Worm (Caenorhabditis elegans): ENCODE results near the gene mrt-2.
A peak's percentile ranks its signal among the peaks of the same experiment; 100 is the strongest.

mrt-2 gene

DNA sequence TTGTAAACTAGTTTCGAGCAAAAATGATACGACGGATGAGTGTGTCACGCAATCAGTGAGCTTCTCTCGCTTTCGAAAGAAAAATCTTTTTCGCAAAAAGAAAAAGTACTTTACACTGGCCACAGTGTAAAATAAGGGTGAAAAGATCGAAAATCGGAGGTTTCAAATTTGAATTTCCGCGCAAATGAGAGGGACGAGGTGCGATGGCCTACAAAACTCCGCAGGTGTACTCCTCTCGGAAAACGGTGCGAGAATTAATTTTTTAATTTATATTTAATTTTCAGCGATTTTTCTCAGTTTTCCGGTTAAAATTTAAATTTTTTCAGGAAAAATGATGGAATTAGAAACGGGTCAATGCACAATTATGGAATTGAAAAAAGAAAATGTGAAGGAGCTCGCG lies at the start of gene mrt-2:
Gene mrt-2, plus strand, starts transcription at position 49 of the 400 bp plus-strand sequence.
- TF ChIP-seq lin-40 (tag; optimal IDR thresholded peaks at IDR 0.05) (peak; percentile 78), unc-130 (GFP tag; optimal IDR thresholded peaks at IDR 0.05) (peak; percentile 73), ccch-3 (GFP tag; optimal IDR thresholded peaks at IDR 0.05) (no peak), ceh-100 (GFP tag; IDR thresholded peaks at IDR 0.05) (peak; percentile 57; the same call in 1 of the 2 replicates), Y67H2A.10 (GFP tag; conservative IDR thresholded peaks at IDR 0.05) (no peak; the same call in 1 of the 2 replicates), dpl-1 (GFP tag; optimal IDR thresholded peaks at IDR 0.05) (peak; percentile 55), F22D6.2 (tag; optimal IDR thresholded peaks at IDR 0.05) (peak; percentile 37), F39B2.1 (GFP tag; IDR thresholded peaks at IDR 0.05) (no peak), sea-2 (GFP tag; IDR thresholded peaks at IDR 0.05) (no peak), D2030.7 (GFP tag; IDR thresholded peaks at IDR 0.05) (peak; percentile 38), lin-35 (GFP tag; optimal IDR thresholded peaks at IDR 0.05) (peak in 2 of 3 experiments; percentile 35 to 86), madf-10 (tag; optimal IDR thresholded peaks at IDR 0.05) (peak; percentile 48), aptf-2 (GFP tag; conservative IDR thresholded peaks at IDR 0.05) (no peak), ZK185.1 (tag; optimal IDR thresholded peaks at IDR 0.05; ENCODE audit: poor library complexity, severe bottlenecking) (no peak), athp-1 (tag; optimal IDR thresholded peaks at IDR 0.05) (no peak), rcor-1 (GFP tag; IDR thresholded peaks at IDR 0.05) (peak; percentile 76), B0336.3 (GFP tag; IDR thresholded peaks at IDR 0.05) (peak; percentile 22; the same call in 1 of the 2 replicates), chd-7 (tag; optimal IDR thresholded peaks at IDR 0.05) (no peak), aptf-3 (GFP tag; IDR thresholded peaks at IDR 0.05) (no peak), attf-5 (GFP tag; optimal IDR thresholded peaks at IDR 0.05) (peak; percentile 16), ztf-28 (GFP tag; IDR thresholded peaks at IDR 0.05) (no peak), bed-1 (GFP tag; IDR thresholded peaks at IDR 0.05) (no peak), him-1 (tag; optimal IDR thresholded peaks at IDR 0.05) (peak; percentile 32), ceh-27 (GFP tag; optimal IDR thresholded peaks at IDR 0.05) (peak; percentile 73), C06A6.2 (GFP tag; conservative IDR thresholded peaks at IDR 0.05) (no peak), ztf-26 (tag; optimal IDR thresholded peaks at IDR 0.05) (no peak), Y95B8A.8 (GFP tag; IDR thresholded peaks at IDR 0.05) (no peak), mes-4 (tag; optimal IDR thresholded peaks at IDR 0.05) (no peak), F10E7.11 (tag; optimal IDR thresholded peaks at IDR 0.05) (no peak), F52B5.7 (tag; optimal IDR thresholded peaks at IDR 0.05) (no peak), egl-44 (GFP tag; IDR thresholded peaks at IDR 0.05) (no peak), F23B12.7 (tag; optimal IDR thresholded peaks at IDR 0.05; ENCODE audit: insufficient read depth) (no peak), ceh-40 (GFP tag; IDR thresholded peaks at IDR 0.05) (no peak), dpff-1 (tag; optimal IDR thresholded peaks at IDR 0.05) (no peak), snpc-4 (GFP tag; optimal IDR thresholded peaks at IDR 0.05) (no peak), snpc-4 (tag; optimal IDR thresholded peaks at IDR 0.05) (peak in 1 of 4 experiments; percentile 21), let-607 (tag; optimal IDR thresholded peaks at IDR 0.05) (peak in 1 of 2 experiments; percentile 46), ztf-18 (tag; optimal IDR thresholded peaks at IDR 0.05) (no peak), lir-1 (GFP tag; conservative IDR thresholded peaks at IDR 0.05) (peak; percentile 74), zfh-2 (GFP tag; conservative IDR thresholded peaks at IDR 0.05) (no peak), lin-26 (GFP tag; IDR thresholded peaks at IDR 0.05) (no peak), F33H1.4 (GFP tag; IDR thresholded peaks at IDR 0.05) (peak; percentile 54), repo-1 (tag; optimal IDR thresholded peaks at IDR 0.05) (no peak), hlh-12 (tag; optimal IDR thresholded peaks at IDR 0.05) (no peak), sptf-2 (GFP tag; optimal IDR thresholded peaks at IDR 0.05) (no peak), T26A5.8 (tag; optimal IDR thresholded peaks at IDR 0.05) (no peak), lin-54 (GFP tag; optimal IDR thresholded peaks at IDR 0.05) (peak; percentile 91), nfyb-1 (GFP tag; IDR thresholded peaks at IDR 0.05) (peak; percentile 42; the same call in 1 of the 2 replicates), hmg-20 (GFP tag; IDR thresholded peaks at IDR 0.05) (0 out of 2 replicates have a peak, but pooled peaks have one; percentile 41), bed-2 (GFP tag; IDR thresholded peaks at IDR 0.05) (0 out of 2 replicates have a peak, but pooled peaks have one; percentile 46)

Measured in whole organism, young adult.